Fruit fly (Drosophila melanogaster) whole organism, embryonic: Measurements from ENCODE around the gene SMC5.

ENCODE experiments used
- Adf1 ChIP-seq: fragments of 200-800 bp; sonication (Bioruptor generic); IDR thresholded peaks from 2 replicates; pipeline ENCODE4 v1.3.6; 2022; ENCODE audit warnings: missing biosample characterization, missing genetic modification characterization
- Aef1 ChIP-seq: fragments of 200-800 bp; sonication (Bioruptor generic); IDR thresholded peaks from 3 replicates; pipeline ENCODE4 v1.3.6; 2022; ENCODE audit warnings: missing biosample characterization, missing genetic modification characterization
- BtbVII ChIP-seq: fragments of 200-800 bp; sonication (Bioruptor generic); optimal IDR thresholded peaks from 3 replicates; lab custom pipeline; 2017; ENCODE audit warnings: missing biosample characterization, mild to moderate bottlenecking, missing genetic modification characterization
- CG11456 ChIP-seq: fragments of 200-800 bp; sonication (Bioruptor generic); IDR thresholded peaks from 3 replicates; pipeline ENCODE4 v1.3.6; 2022; ENCODE audit warnings: missing biosample characterization, missing genetic modification characterization
- CG12104 ChIP-seq: fragments of 200-800 bp; sonication (Bioruptor generic); optimal IDR thresholded peaks from 3 replicates; lab custom pipeline; 2016; ENCODE audit warnings: missing biosample characterization, missing genetic modification characterization
- CG12299 ChIP-seq: fragments of 200-800 bp; sonication (Bioruptor generic); optimal IDR thresholded peaks from 2 replicates; lab custom pipeline; 2018; ENCODE audit warnings: missing biosample characterization, mild to moderate bottlenecking, missing genetic modification characterization
- CG1233 ChIP-seq: fragments of 200-800 bp; sonication (Bioruptor generic); optimal IDR thresholded peaks from 4 replicates; lab custom pipeline; 2018; ENCODE audit warnings: missing biosample characterization, mild to moderate bottlenecking, missing genetic modification characterization
- CG12391 ChIP-seq: fragments of 200-800 bp; sonication (Bioruptor generic); optimal IDR thresholded peaks from 3 replicates; lab custom pipeline; 2018; ENCODE audit warnings: missing biosample characterization, mild to moderate bottlenecking, missing genetic modification characterization, moderate library complexity
- CG12942 ChIP-seq: fragments of 200-800 bp; sonication (Bioruptor generic); optimal IDR thresholded peaks from 3 replicates; lab custom pipeline; 2016; ENCODE audit warnings: missing biosample characterization, missing genetic modification characterization
- CG13287 ChIP-seq: fragments of 200-800 bp; sonication (Bioruptor generic); IDR thresholded peaks from 2 replicates; pipeline ENCODE4 v1.3.6; 2022; ENCODE audit warnings: missing biosample characterization, missing genetic modification characterization; ENCODE audit not compliant: partially characterized antibody
- CG13424 ChIP-seq: fragments of 200-800 bp; sonication (Bioruptor generic); optimal IDR thresholded peaks from 2 replicates; lab custom pipeline; 2019; ENCODE audit warnings: missing biosample characterization, mild to moderate bottlenecking, missing genetic modification characterization, moderate library complexity
- CG15011 ChIP-seq: fragments of 200-800 bp; sonication (Bioruptor generic); optimal IDR thresholded peaks from 3 replicates; lab custom pipeline; 2018; ENCODE audit warnings: missing biosample characterization, mild to moderate bottlenecking, missing genetic modification characterization
- CG15073 ChIP-seq: fragments of 200-800 bp; sonication (Bioruptor generic); optimal IDR thresholded peaks from 2 replicates; lab custom pipeline; 2016; ENCODE audit warnings: missing biosample characterization, missing genetic modification characterization
- CG15269 ChIP-seq: fragments of 200-800 bp; sonication (Bioruptor generic); optimal IDR thresholded peaks from 2 replicates; lab custom pipeline; 2018; ENCODE audit warnings: missing biosample characterization, mild to moderate bottlenecking, missing genetic modification characterization, moderate library complexity
- CG16779 ChIP-seq: fragments of 200-800 bp; sonication (Bioruptor generic); IDR thresholded peaks from 2 replicates; pipeline ENCODE4 v1.3.6; 2022; ENCODE audit warnings: missing biosample characterization, missing genetic modification characterization
- CG18011 ChIP-seq: fragments of 200-800 bp; sonication (Bioruptor generic); optimal IDR thresholded peaks from 2 replicates; lab custom pipeline; 2017; ENCODE audit warnings: missing biosample characterization, missing genetic modification characterization, mild to moderate bottlenecking, moderate library complexity, missing genotype
- CG30020 ChIP-seq: fragments of 200-800 bp; optimal IDR thresholded peaks from 2 replicates; lab custom pipeline; 2019; ENCODE audit warnings: missing biosample characterization, mild to moderate bottlenecking, missing genetic modification characterization, moderate library complexity
- CG30403 ChIP-seq: fragments of 200-800 bp; sonication (Bioruptor generic); optimal IDR thresholded peaks from 3 replicates; lab custom pipeline; 2016; ENCODE audit warnings: missing biosample characterization, missing genetic modification characterization
- CG3065 ChIP-seq: fragments of 200-800 bp; sonication (Bioruptor generic); optimal IDR thresholded peaks from 2 replicates; lab custom pipeline; 2016; ENCODE audit warnings: missing biosample characterization, missing genetic modification characterization
- CG4328 ChIP-seq: fragments of 200-800 bp; sonication (Bioruptor generic); optimal IDR thresholded peaks from 3 replicates; lab custom pipeline; 2017; ENCODE audit warnings: missing biosample characterization, missing genetic modification reagents, missing genetic modification characterization
- CG4360 ChIP-seq: fragments of 200-800 bp; sonication (Bioruptor generic); IDR thresholded peaks from 2 replicates; pipeline ENCODE4 v1.3.6; 2022; ENCODE audit warnings: missing biosample characterization, missing genetic modification characterization
- CG4617 ChIP-seq: fragments of 200-800 bp; sonication (Bioruptor generic); optimal IDR thresholded peaks from 3 replicates; lab custom pipeline; 2016; ENCODE audit warnings: missing biosample characterization, missing genetic modification characterization, borderline replicate concordance
- CG6765 ChIP-seq: fragments of 200-800 bp; sonication (Bioruptor generic); optimal IDR thresholded peaks from 3 replicates; lab custom pipeline; 2017; ENCODE audit warnings: missing biosample characterization, mild to moderate bottlenecking, missing genetic modification characterization
- CG7928 ChIP-seq: fragments of 200-800 bp; sonication (Bioruptor generic); optimal IDR thresholded peaks from 2 replicates; lab custom pipeline; 2017; ENCODE audit warnings: missing biosample characterization, mild to moderate bottlenecking, missing genetic modification characterization
- CG8089 ChIP-seq: fragments of 200-800 bp; sonication (Bioruptor generic); optimal IDR thresholded peaks from 3 replicates; lab custom pipeline; 2016; ENCODE audit warnings: missing biosample characterization, missing genetic modification characterization
- CG9797 ChIP-seq: fragments of 200-800 bp; sonication (Bioruptor generic); optimal IDR thresholded peaks from 3 replicates; lab custom pipeline; 2018; ENCODE audit warnings: missing biosample characterization, mild to moderate bottlenecking, missing genetic modification characterization
- CkIIα-i1 ChIP-seq: fragments of 200-800 bp; sonication (Bioruptor generic); IDR thresholded peaks from 2 replicates; pipeline ENCODE4 v1.3.6; 2022; ENCODE audit warnings: missing biosample characterization, missing genetic modification characterization
- ERR ChIP-seq: fragments of 200-800 bp; sonication (Bioruptor generic); optimal IDR thresholded peaks from 2 replicates; lab custom pipeline; 2016; ENCODE audit warnings: missing biosample characterization, missing genetic modification characterization
- Gsc ChIP-seq: fragments of 200-800 bp; sonication (Bioruptor generic); IDR thresholded peaks from 2 replicates; pipeline ENCODE4 v1.3.6; 2022; ENCODE audit warnings: missing biosample characterization, missing genetic modification characterization
- HLHmδ ChIP-seq: fragments of 200-800 bp; sonication (Bioruptor generic); optimal IDR thresholded peaks from 2 replicates; lab custom pipeline; 2018; ENCODE audit warnings: missing biosample characterization, mild to moderate bottlenecking, missing genetic modification characterization, moderate library complexity
- Lim3 ChIP-seq: fragments of 200-800 bp; sonication (Bioruptor generic); IDR thresholded peaks from 2 replicates; pipeline ENCODE4 v1.3.6; 2022; ENCODE audit warnings: missing biosample characterization, missing genetic modification characterization
- NC2β ChIP-seq: fragments of 200-800 bp; sonication (Bioruptor generic); optimal IDR thresholded peaks from 2 replicates; lab custom pipeline; 2016; ENCODE audit warnings: missing biosample characterization, missing genetic modification characterization
- Taf1 ChIP-seq: fragments of 200-800 bp; sonication (Bioruptor generic); IDR thresholded peaks from 2 replicates; pipeline ENCODE4 v1.3.6; 2022; ENCODE audit warnings: missing biosample characterization, missing genetic modification characterization
- Tbp ChIP-seq: fragments of >200 bp; optimal IDR thresholded peaks from 2 replicates; lab custom pipeline; 2018; ENCODE audit warnings: missing biosample characterization, missing genetic modification characterization
- Xrp1 ChIP-seq: fragments of 200-800 bp; sonication (Bioruptor generic); IDR thresholded peaks from 2 replicates; pipeline ENCODE4 v1.3.6; 2022; ENCODE audit warnings: missing biosample characterization, missing genetic modification characterization
- ase ChIP-seq: fragments of 200-800 bp; sonication (Bioruptor generic); IDR thresholded peaks from 3 replicates; pipeline ENCODE4 v1.3.6; 2022; ENCODE audit warnings: missing biosample characterization, missing genetic modification characterization
- bigmax ChIP-seq: fragments of 200-800 bp; sonication (Bioruptor generic); optimal IDR thresholded peaks from 2 replicates; lab custom pipeline; 2018; ENCODE audit warnings: missing biosample characterization, mild to moderate bottlenecking, missing genetic modification characterization
- corto ChIP-seq: fragments of 200-800 bp; sonication (Bioruptor generic); optimal IDR thresholded peaks from 2 replicates; lab custom pipeline; 2016; ENCODE audit warnings: missing biosample characterization, mild to moderate bottlenecking, missing genetic modification characterization, moderate library complexity
- dan ChIP-seq: fragments of 200-800 bp; sonication (Bioruptor generic); IDR thresholded peaks from 2 replicates; pipeline ENCODE4 v1.3.6; 2022; ENCODE audit warnings: missing biosample characterization, missing genetic modification characterization
- ems ChIP-seq: fragments of 200-800 bp; sonication (Bioruptor generic); optimal IDR thresholded peaks from 3 replicates; lab custom pipeline; 2016; ENCODE audit warnings: missing biosample characterization, missing genetic modification characterization
- gfzf ChIP-seq: fragments of 200-800 bp; sonication (Bioruptor generic); optimal IDR thresholded peaks from 2 replicates; lab custom pipeline; 2016; ENCODE audit warnings: missing biosample characterization, mild to moderate bottlenecking, missing genetic modification characterization, moderate library complexity
- gro ChIP-seq: fragments of 200-800 bp; sonication (Bioruptor generic); optimal IDR thresholded peaks from 2 replicates; lab custom pipeline; 2016; ENCODE audit warnings: missing biosample characterization, missing genetic modification characterization
- jumu ChIP-seq: fragments of 200-800 bp; sonication (Bioruptor generic); optimal IDR thresholded peaks from 3 replicates; lab custom pipeline; 2016; ENCODE audit warnings: missing biosample characterization, missing genetic modification characterization
- knrl ChIP-seq: fragments of 200-800 bp; sonication (Bioruptor generic); IDR thresholded peaks from 3 replicates; pipeline ENCODE4 v1.3.6; 2022; ENCODE audit warnings: missing biosample characterization, missing genetic modification characterization; ENCODE audit not compliant: partially characterized antibody
- nerfin-1 ChIP-seq: fragments of 200-800 bp; sonication (Bioruptor generic); optimal IDR thresholded peaks from 3 replicates; lab custom pipeline; 2019; ENCODE audit warnings: missing biosample characterization, mild to moderate bottlenecking, missing genetic modification characterization, moderate library complexity
- odd ChIP-seq: fragments of 200-800 bp; sonication (Bioruptor generic); optimal IDR thresholded peaks from 2 replicates; lab custom pipeline; 2017; ENCODE audit warnings: missing biosample characterization, mild to moderate bottlenecking, missing genetic modification characterization
- org-1 ChIP-seq: fragments of 200-800 bp; sonication (Bioruptor generic); optimal IDR thresholded peaks from 2 replicates; lab custom pipeline; 2017; ENCODE audit warnings: missing biosample characterization, missing genetic modification characterization
- sens-2 ChIP-seq: fragments of 200-800 bp; sonication (Bioruptor generic); IDR thresholded peaks from 2 replicates; pipeline ENCODE4 v1.3.6; 2022; ENCODE audit warnings: missing biosample characterization, missing genetic modification characterization
- shn ChIP-seq: fragments of 200-800 bp; sonication (Bioruptor generic); optimal IDR thresholded peaks from 3 replicates; lab custom pipeline; 2016; ENCODE audit warnings: missing biosample characterization, missing genetic modification characterization
- so ChIP-seq: fragments of 200-800 bp; sonication (Bioruptor generic); IDR thresholded peaks from 3 replicates; pipeline ENCODE4 v1.3.6; 2022; ENCODE audit warnings: missing biosample characterization, missing genetic modification characterization
- tx ChIP-seq: fragments of 200-800 bp; sonication (Bioruptor generic); optimal IDR thresholded peaks from 2 replicates; lab custom pipeline; 2016; ENCODE audit warnings: missing biosample characterization, missing genetic modification characterization
- usp ChIP-seq: fragments of >200 bp; optimal IDR thresholded peaks from 2 replicates; lab custom pipeline; 2017; ENCODE audit warnings: missing biosample characterization, missing genetic modification characterization

The SMC5 gene

dm6 chr3L:21604265-21604664 is 35.3 kb downstream of the SMC5 start (continued):
- no peak for TF ChIP-seq odd (GFP tag; lab: Kevin White, UChicago)
- no peak for TF ChIP-seq Lim3 (GFP tag; lab: Robert Waterston, UW)
- no peak for TF ChIP-seq CG6765 (GFP tag; lab: Kevin White, UChicago)
- TF ChIP-seq usp (GFP tag; lab: Kevin White, UChicago), result no peak
- TF ChIP-seq CG4360 (GFP tag; lab: Robert Waterston, UW), result no peak
- TF ChIP-seq gfzf (GFP tag; lab: Kevin White, UChicago), result peak; percentile 1
- TF ChIP-seq Aef1 (GFP tag; lab: Robert Waterston, UW), result peak; percentile 55; the same call in 2 of the 3 replicates
- TF ChIP-seq dan (GFP tag; lab: Robert Waterston, UW), result no peak
- TF ChIP-seq bigmax (GFP tag; lab: Kevin White, UChicago), result no peak
- TF ChIP-seq org-1 (GFP tag; lab: Kevin White, UChicago), result no peak
- no peak for TF ChIP-seq CG15011
- TF ChIP-seq CG13424 (tag; lab: Kevin White, UChicago), result no peak
- peak; percentile 79 for TF ChIP-seq ase (GFP tag; lab: Robert Waterston, UW)
- peak; percentile 30 for TF ChIP-seq CG1233 (GFP tag; lab: Kevin White, UChicago)
- peak; percentile 79 for TF ChIP-seq CG8089 (GFP tag; lab: Kevin White, UChicago)
- TF ChIP-seq corto (GFP tag; lab: Kevin White, UChicago), result no peak
- TF ChIP-seq NC2β, result peak; percentile 68
- TF ChIP-seq Gsc, result no peak
- no peak for TF ChIP-seq sens-2 (GFP tag; lab: Robert Waterston, UW)
- peak; percentile 4 for TF ChIP-seq tx
- no peak for TF ChIP-seq CG9797 (GFP tag; lab: Kevin White, UChicago)
- no peak for TF ChIP-seq CG15269 (tag; lab: Kevin White, UChicago)
- no peak for TF ChIP-seq nerfin-1
- TF ChIP-seq CG4328 (GFP tag; lab: Kevin White, UChicago), result no peak
- TF ChIP-seq CG12104, result no peak
- 0 out of 2 replicates have a peak, but pooled peaks have one; percentile 60 for TF ChIP-seq CG16779 (GFP tag; lab: Robert Waterston, UW)
- peak; percentile 35 for TF ChIP-seq CG12942
- no peak for TF ChIP-seq BtbVII (GFP tag; lab: Kevin White, UChicago)
- no peak for TF ChIP-seq so
- TF ChIP-seq CG11456 (GFP tag; lab: Robert Waterston, UW), result peak; percentile 93
- no peak for TF ChIP-seq CkIIα-i1
- peak; percentile 44 for TF ChIP-seq HLHmδ (GFP tag; lab: Kevin White, UChicago)
- TF ChIP-seq CG15073 (GFP tag; lab: Kevin White, UChicago), result no peak
- TF ChIP-seq CG13287 (GFP tag; lab: Robert Waterston, UW), result peak; percentile 39; the same call in 1 of the 2 replicates
- TF ChIP-seq Xrp1, result peak; percentile 37; the same call in 1 of the 2 replicates
- TF ChIP-seq Taf1 (GFP tag; lab: Robert Waterston, UW), result no peak; the same call in 1 of the 2 replicates
- peak; percentile 32 for TF ChIP-seq ERR (GFP tag; lab: Kevin White, UChicago)
- peak; percentile 30; the same call in 1 of the 2 replicates for TF ChIP-seq Adf1 (GFP tag; lab: Robert Waterston, UW)
- TF ChIP-seq CG30403 (GFP tag; lab: Kevin White, UChicago), result peak; percentile 73
- peak; percentile 18 for TF ChIP-seq ems (GFP tag; lab: Kevin White, UChicago)
- no peak for TF ChIP-seq CG30020
- no peak for TF ChIP-seq CG12299 (tag; lab: Kevin White, UChicago)
- peak; percentile 62 for TF ChIP-seq shn (GFP tag; lab: Kevin White, UChicago)
- TF ChIP-seq CG3065 (GFP tag; lab: Kevin White, UChicago), result peak; percentile 96
- TF ChIP-seq CG7928 (GFP tag; lab: Kevin White, UChicago), result no peak
- peak; percentile 66; the same call in 2 of the 3 replicates for TF ChIP-seq knrl
- TF ChIP-seq Tbp (GFP tag; lab: Kevin White, UChicago), result no peak
- peak; percentile 51 for TF ChIP-seq jumu (GFP tag; lab: Kevin White, UChicago)
- TF ChIP-seq CG18011 (GFP tag; lab: Kevin White, UChicago), result no peak
- TF ChIP-seq CG4617 (GFP tag; lab: Kevin White, UChicago), result peak; percentile 46
- peak; percentile 24 for TF ChIP-seq CG12391 (tag; lab: Kevin White, UChicago)
- TF ChIP-seq gro (GFP tag; lab: Kevin White, UChicago), result no peak
